Worm (Caenorhabditis elegans) whole organism, L3 larva: ENCODE results near the gene srbc-5.

ENCODE experiments used
- ceh-9 ChIP-seq: sonication (generic microtip); optimal IDR thresholded peaks from 2 replicates; lab custom pipeline; 2018; ENCODE audit warnings: missing biosample characterization, missing genetic modification characterization
- elt-2 ChIP-seq: sonication (generic microtip); optimal IDR thresholded peaks from 2 replicates; lab custom pipeline; 2016; ENCODE audit warnings: missing genetic modification reagents, mild to moderate bottlenecking, missing genetic modification characterization, missing compliant biosample characterization
- elt-3 ChIP-seq, 3 experiments: fragments of 150-350 bp in 1 of 3; sonication (generic microtip) in 2 of 3; optimal IDR thresholded peaks; 2 replicates in 2 of 3; 4 replicates in 1 of 3; lab custom pipeline; 2014 to 2017; ENCODE audit warnings: missing biosample characterization in 3 of 3, missing genetic modification characterization in 3 of 3
- lin-39 ChIP-seq: fragments of 150-350 bp; optimal IDR thresholded peaks from 2 replicates; lab custom pipeline; 2018; ENCODE audit warnings: missing biosample characterization, missing genetic modification reagents, missing genetic modification characterization
- mdl-1 ChIP-seq: fragments of 150-350 bp; optimal IDR thresholded peaks from 2 replicates; lab custom pipeline; 2014; ENCODE audit warnings: missing biosample characterization, missing genetic modification characterization
- nhr-23 ChIP-seq: fragments of 150-350 bp; optimal IDR thresholded peaks from 2 replicates; lab custom pipeline; 2014; ENCODE audit warnings: missing biosample characterization, missing genetic modification reagents, missing genetic modification characterization
- nhr-237 ChIP-seq: fragments of 150-350 bp; optimal IDR thresholded peaks from 2 replicates; lab custom pipeline; 2014; ENCODE audit warnings: missing biosample characterization, missing genetic modification characterization
- nhr-76 ChIP-seq: fragments of 150-350 bp; sonication (generic microtip); optimal IDR thresholded peaks from 5 replicates; lab custom pipeline; 2014; ENCODE audit warnings: missing biosample characterization, missing genetic modification characterization
- pha-4 ChIP-seq: fragments of 150-350 bp; optimal IDR thresholded peaks from 2 replicates; lab custom pipeline; 2014; ENCODE audit warnings: missing biosample characterization, missing genetic modification reagents, missing genetic modification characterization
- pqm-1 ChIP-seq: fragments of 150-350 bp; optimal IDR thresholded peaks from 2 replicates; lab custom pipeline; 2017; ENCODE audit warnings: missing biosample characterization, missing genetic modification characterization, inconsistent platforms
- tbx-2 ChIP-seq: sonication (generic microtip); optimal IDR thresholded peaks from 2 replicates; lab custom pipeline; 2016; ENCODE audit warnings: mild to moderate bottlenecking, missing genetic modification characterization, missing compliant biosample characterization

DNA sequence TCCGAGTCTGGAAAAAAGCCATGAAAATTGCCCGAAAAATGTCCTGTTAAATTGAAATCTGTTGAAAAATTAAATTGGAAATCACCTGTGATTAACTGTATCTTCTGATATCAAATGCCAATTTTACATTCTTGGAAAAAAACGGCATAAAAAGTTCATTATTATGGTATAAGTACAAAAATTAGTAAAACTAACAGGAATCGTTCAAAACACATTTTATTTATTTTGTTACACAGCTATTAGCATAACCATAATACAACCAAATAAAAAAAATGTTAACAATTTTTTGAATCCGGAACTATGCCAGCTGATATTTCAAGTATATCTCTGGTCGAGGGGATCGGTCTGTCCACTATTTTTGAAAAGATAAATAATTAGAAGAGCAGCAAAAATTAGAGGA is 29.6 kb upstream of the srbc-5 start, which contains the start of gene K08D9.10:
- no peak for TF ChIP-seq pha-4
- no peak for TF ChIP-seq nhr-237
- TF ChIP-seq nhr-76 (tag; lab: Kevin White, UChicago), result no peak
- no peak for TF ChIP-seq elt-2 (tag; lab: Kevin White, UChicago)
- no peak for TF ChIP-seq pqm-1
- TF ChIP-seq elt-3 (tag; optimal IDR thresholded peaks at IDR 0.05; lab: Kevin White, UChicago), result no peak
- TF ChIP-seq nhr-23 (tag; lab: Kevin White, UChicago), result no peak
- TF ChIP-seq ceh-9, result no peak
- TF ChIP-seq tbx-2 (tag; lab: Kevin White, UChicago), result no peak
- TF ChIP-seq mdl-1 (tag; lab: Kevin White, UChicago), result no peak
- TF ChIP-seq lin-39 (tag; lab: Kevin White, UChicago), result no peak
